Fruit fly (Drosophila melanogaster): Measurements from ENCODE around the gene InR.
A peak's percentile ranks its signal among the peaks of the same experiment; 100 is the strongest.

DNA sequence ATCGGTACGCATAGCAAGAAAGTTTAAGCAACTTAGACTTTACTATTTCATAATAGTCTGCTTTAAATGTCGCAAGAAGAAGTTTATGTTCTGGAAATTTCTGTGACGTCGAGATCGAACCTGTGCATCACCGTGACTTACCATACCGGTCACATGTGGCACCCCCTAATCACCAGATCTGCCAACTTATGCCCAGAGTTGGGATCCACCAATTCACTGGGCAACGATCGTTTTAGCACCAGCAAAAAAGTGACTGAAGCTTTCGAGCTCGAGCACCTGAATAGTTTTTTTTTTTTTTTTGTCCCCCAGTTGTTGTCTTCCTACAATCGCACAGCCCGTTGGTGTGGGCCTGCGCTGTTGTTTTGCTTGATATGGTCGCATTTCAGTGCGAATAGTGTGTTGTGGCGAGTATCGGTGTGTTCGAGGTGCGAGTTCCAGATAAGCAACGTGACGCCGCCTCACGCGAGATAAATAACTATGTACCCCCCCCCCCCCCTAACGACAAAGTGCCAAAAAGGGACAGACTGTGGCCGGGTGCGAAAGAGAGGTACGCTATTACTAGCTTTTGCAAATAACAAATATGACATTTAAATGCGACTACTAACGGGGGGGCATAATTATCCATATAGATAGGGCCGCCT lies 34.7 kb downstream of the InR start:
- TF ChIP-seq CG6163 (GFP tag; IDR thresholded peaks at IDR 0.05) (0 out of 3 replicates have a peak, but pooled peaks have one; percentile 20), Met (GFP tag; optimal IDR thresholded peaks at IDR 0.05) (no peak), eg (GFP tag; IDR thresholded peaks at IDR 0.05) (no peak), Blimp-1 (GFP tag; optimal IDR thresholded peaks at IDR 0.05) (no peak), salr (GFP tag; optimal IDR thresholded peaks at IDR 0.05) (no peak), CG16779 (tag; optimal IDR thresholded peaks at IDR 0.05) (no peak), fkh (GFP tag; optimal IDR thresholded peaks at IDR 0.05) (peak; percentile 74), esn (GFP tag; optimal IDR thresholded peaks at IDR 0.05) (no peak), CG9139 (GFP tag; optimal IDR thresholded peaks at IDR 0.05) (no peak), Hr4 (GFP tag; optimal IDR thresholded peaks at IDR 0.05) (no peak), Eip93F (GFP tag; optimal IDR thresholded peaks at IDR 0.05) (no peak), CG11762 (GFP tag; optimal IDR thresholded peaks at IDR 0.05; ENCODE audit: insufficient read depth) (no peak)

All from whole organism, prepupa.